Worm (Caenorhabditis elegans) whole organism, L4 larva: ENCODE results near the gene F18C5.10.
A peak's percentile ranks its signal among the peaks of the same experiment; 100 is the strongest.

Source experiments
- D1046.2 ChIP-seq: fragments of 200-800 bp; sonication (Bioruptor generic); IDR thresholded peaks from 2 replicates; pipeline ENCODE4 v1.3.6; 2022; ENCODE audit warnings: missing genetic modification characterization, missing compliant biosample characterization
- F10B5.3 ChIP-seq: sonication (generic microtip); optimal IDR thresholded peaks from 2 replicates; lab custom pipeline; 2016; ENCODE audit warnings: mild to moderate bottlenecking, missing genetic modification characterization, missing compliant biosample characterization
- F49E8.2 ChIP-seq: sonication (generic microtip); optimal IDR thresholded peaks from 2 replicates; lab custom pipeline; 2016; ENCODE audit warnings: missing compliant biosample characterization, mild to moderate bottlenecking, missing genetic modification characterization, borderline replicate concordance
- T26A8.4 ChIP-seq: fragments of 200-800 bp; sonication (Bioruptor generic); IDR thresholded peaks from 2 replicates; pipeline ENCODE4 v1.3.6; 2022; ENCODE audit warnings: missing genetic modification characterization, missing compliant biosample characterization
- Y48G9A.11 ChIP-seq: fragments of 200-800 bp; sonication (Bioruptor generic); IDR thresholded peaks from 2 replicates; pipeline ENCODE4 v1.3.6; 2022; ENCODE audit warnings: missing genetic modification reagents, missing genetic modification characterization, missing compliant biosample characterization
- aha-1 ChIP-seq: fragments of 150-350 bp; peaks from one replicate; lab custom pipeline; 2014; ENCODE audit warnings: missing biosample characterization, missing genetic modification characterization
- aly-2 ChIP-seq: sonication (generic microtip); optimal IDR thresholded peaks from 2 replicates; lab custom pipeline; 2018; ENCODE audit warnings: missing biosample characterization, missing genetic modification characterization
- ama-1 ChIP-seq: fragments of 150-350 bp; optimal IDR thresholded peaks from 2 replicates; lab custom pipeline; 2014; ENCODE audit warnings: inconsistent platforms, mixed read lengths
- ceh-44 ChIP-seq: fragments of 200-800 bp; sonication (Bioruptor generic); IDR thresholded peaks from 2 replicates; pipeline ENCODE4 v1.3.6; 2022; ENCODE audit warnings: missing genetic modification reagents, missing genetic modification characterization, missing compliant biosample characterization
- ceh-62 ChIP-seq: sonication (generic microtip); optimal IDR thresholded peaks from 2 replicates; lab custom pipeline; 2017; ENCODE audit warnings: missing biosample characterization, missing genetic modification characterization
- daf-19 ChIP-seq: fragments of 200-800 bp; sonication (Bioruptor generic); conservative IDR thresholded peaks from 2 replicates; pipeline ENCODE4 v1.3.6; 2022; ENCODE audit warnings: missing genetic modification characterization, missing compliant biosample characterization
- dpl-1 ChIP-seq: fragments of 150-350 bp; optimal IDR thresholded peaks from 2 replicates; lab custom pipeline; 2014; ENCODE audit warnings: missing biosample characterization, missing genetic modification reagents, missing genetic modification characterization
- dve-1 ChIP-seq: sonication (generic microtip); optimal IDR thresholded peaks from 2 replicates; lab custom pipeline; 2017; ENCODE audit warnings: antibody characterized with exemption, mild to moderate bottlenecking, missing genetic modification characterization, missing compliant biosample characterization; ENCODE audit not compliant: insufficient read depth
- egl-43 ChIP-seq: fragments of 200-800 bp; sonication (Bioruptor generic); IDR thresholded peaks from 2 replicates; pipeline ENCODE4 v1.3.6; 2022; ENCODE audit warnings: missing genetic modification reagents, missing genetic modification characterization, missing compliant biosample characterization
- hlh-11 ChIP-seq: fragments of 200-800 bp; sonication (Bioruptor generic); optimal IDR thresholded peaks from 2 replicates; lab custom pipeline; 2018; ENCODE audit warnings: mild to moderate bottlenecking, missing genetic modification characterization, missing compliant biosample characterization
- hmg-1.1 ChIP-seq: fragments of 200-800 bp; sonication (Bioruptor generic); IDR thresholded peaks from 2 replicates; pipeline ENCODE4 v1.3.6; 2022; ENCODE audit warnings: missing genetic modification reagents, missing genetic modification characterization, missing compliant biosample characterization
- jun-1 ChIP-seq: fragments of 150-350 bp; optimal IDR thresholded peaks from 2 replicates; lab custom pipeline; 2014; ENCODE audit warnings: missing biosample characterization, missing genetic modification reagents, missing genetic modification characterization
- lin-1 ChIP-seq: fragments of 200-800 bp; sonication (Bioruptor generic); IDR thresholded peaks from 2 replicates; pipeline ENCODE4 v1.3.6; 2022; ENCODE audit warnings: missing genetic modification reagents, missing genetic modification characterization, missing compliant biosample characterization
- lin-13 ChIP-seq: fragments of 150-350 bp; optimal IDR thresholded peaks from 2 replicates; lab custom pipeline; 2014; ENCODE audit warnings: missing biosample characterization, missing genetic modification reagents, missing genetic modification characterization
- lin-29 ChIP-seq: fragments of 200-800 bp; sonication (Bioruptor generic); IDR thresholded peaks from 2 replicates; pipeline ENCODE4 v1.3.6; 2022; ENCODE audit warnings: missing genetic modification reagents, missing genetic modification characterization, missing compliant biosample characterization
- lin-38 ChIP-seq: fragments of 200-800 bp; sonication (Bioruptor generic); IDR thresholded peaks from 2 replicates; pipeline ENCODE4 v1.3.6; 2022; ENCODE audit warnings: missing genetic modification reagents, missing genetic modification characterization, missing compliant biosample characterization
- lsy-2 ChIP-seq, 2 experiments: fragments of 150-350 bp in 1 of 2; sonication (generic microtip) in 1 of 2; optimal IDR thresholded peaks; 2 replicates each; lab custom pipeline; 2014 to 2017; ENCODE audit warnings: missing biosample characterization in 2 of 2, missing genetic modification characterization in 2 of 2
- mep-1 ChIP-seq: fragments of 150-350 bp; sonication (generic microtip); optimal IDR thresholded peaks from 3 replicates; lab custom pipeline; 2014; ENCODE audit warnings: missing biosample characterization, missing genetic modification characterization
- mes-2 ChIP-seq: sonication (generic microtip); optimal IDR thresholded peaks from 2 replicates; lab custom pipeline; 2016; ENCODE audit warnings: missing genotype, mild to moderate bottlenecking, missing genetic modification characterization, missing compliant biosample characterization; ENCODE audit not compliant: poor library complexity, severe bottlenecking
- mxl-2 ChIP-seq: fragments of 200-800 bp; sonication (Bioruptor generic); conservative IDR thresholded peaks from 2 replicates; pipeline ENCODE4 v1.3.6; 2022; ENCODE audit warnings: missing genetic modification reagents, missing genetic modification characterization, missing compliant biosample characterization
- nhr-102 ChIP-seq: sonication (generic microtip); optimal IDR thresholded peaks from 2 replicates; lab custom pipeline; 2016; ENCODE audit warnings: mild to moderate bottlenecking, missing genetic modification characterization, moderate library complexity, missing compliant biosample characterization
- nhr-6 ChIP-seq: fragments of 150-350 bp; optimal IDR thresholded peaks from 2 replicates; lab custom pipeline; 2014; ENCODE audit warnings: missing biosample characterization, missing genetic modification characterization
- nhr-76 ChIP-seq: fragments of 150-350 bp; optimal IDR thresholded peaks from 2 replicates; lab custom pipeline; 2014; ENCODE audit warnings: missing biosample characterization, missing genetic modification characterization
- pha-4 ChIP-seq, 2 experiments: fragments of 150-350 bp in 1 of 2; fragments of 200-800 bp in 1 of 2; sonication (Bioruptor generic) in 1 of 2; IDR thresholded peaks in 1 of 2; optimal IDR thresholded peaks in 1 of 2; 2 replicates each; pipeline versions ENCODE4 v1.3.6 to Lab custom; 2014 to 2022; ENCODE audit warnings: missing genetic modification characterization in 2 of 2, missing genetic modification reagents in 2 of 2, missing biosample characterization in 1 of 2, missing compliant biosample characterization in 1 of 2
- rbr-2 ChIP-seq: sonication (generic microtip); optimal IDR thresholded peaks from 2 replicates; lab custom pipeline; 2016; ENCODE audit warnings: missing genotype, missing genetic modification characterization, missing compliant biosample characterization
- set-16 ChIP-seq: fragments of 200-800 bp; sonication (Bioruptor generic); IDR thresholded peaks from 2 replicates; pipeline ENCODE4 v1.3.6; 2022; ENCODE audit warnings: missing genetic modification reagents, missing genetic modification characterization, missing compliant biosample characterization
- skn-1 ChIP-seq: fragments of 150-350 bp; optimal IDR thresholded peaks from 2 replicates; lab custom pipeline; 2014; ENCODE audit warnings: missing biosample characterization, missing genetic modification characterization
- snpc-1.2 ChIP-seq: fragments of 200-800 bp; sonication (Bioruptor generic); IDR thresholded peaks from 2 replicates; pipeline ENCODE4 v1.3.6; 2022; ENCODE audit warnings: missing genetic modification reagents, missing genetic modification characterization, missing compliant biosample characterization
- snpc-4 ChIP-seq: fragments of 150-350 bp; optimal IDR thresholded peaks from 2 replicates; lab custom pipeline; 2014; ENCODE audit warnings: missing biosample characterization, missing genetic modification characterization
- spr-1 ChIP-seq: sonication (generic microtip); optimal IDR thresholded peaks from 2 replicates; lab custom pipeline; 2016; ENCODE audit warnings: mild to moderate bottlenecking, missing genetic modification characterization, missing compliant biosample characterization
- tra-1 ChIP-seq: fragments of 200-800 bp; sonication (Bioruptor generic); IDR thresholded peaks from 2 replicates; pipeline ENCODE4 v1.3.6; 2022; ENCODE audit warnings: missing genetic modification reagents, missing genetic modification characterization, missing compliant biosample characterization
- unc-39 ChIP-seq: sonication (generic microtip); optimal IDR thresholded peaks from 2 replicates; lab custom pipeline; 2017; ENCODE audit warnings: missing biosample characterization, missing genetic modification characterization
- vab-7 ChIP-seq: fragments of 200-800 bp; sonication (Bioruptor generic); IDR thresholded peaks from 2 replicates; pipeline ENCODE4 v1.3.6; 2022; ENCODE audit warnings: missing genetic modification reagents, missing genetic modification characterization, missing compliant biosample characterization
- zag-1 ChIP-seq: fragments of 150-350 bp; optimal IDR thresholded peaks from 2 replicates; lab custom pipeline; 2014; ENCODE audit warnings: missing biosample characterization, missing genetic modification characterization
- zfp-2 ChIP-seq: sonication (generic microtip); optimal IDR thresholded peaks from 2 replicates; lab custom pipeline; 2016; ENCODE audit warnings: mild to moderate bottlenecking, missing genetic modification characterization, missing compliant biosample characterization
- zip-2 ChIP-seq: fragments of 150-350 bp; optimal IDR thresholded peaks from 2 replicates; lab custom pipeline; 2014; ENCODE audit warnings: missing biosample characterization, missing genetic modification characterization
- ztf-11 ChIP-seq: fragments of 150-350 bp; optimal IDR thresholded peaks from 2 replicates; lab custom pipeline; 2014; ENCODE audit warnings: missing biosample characterization, missing genetic modification characterization

F18C5.10 gene

DNA sequence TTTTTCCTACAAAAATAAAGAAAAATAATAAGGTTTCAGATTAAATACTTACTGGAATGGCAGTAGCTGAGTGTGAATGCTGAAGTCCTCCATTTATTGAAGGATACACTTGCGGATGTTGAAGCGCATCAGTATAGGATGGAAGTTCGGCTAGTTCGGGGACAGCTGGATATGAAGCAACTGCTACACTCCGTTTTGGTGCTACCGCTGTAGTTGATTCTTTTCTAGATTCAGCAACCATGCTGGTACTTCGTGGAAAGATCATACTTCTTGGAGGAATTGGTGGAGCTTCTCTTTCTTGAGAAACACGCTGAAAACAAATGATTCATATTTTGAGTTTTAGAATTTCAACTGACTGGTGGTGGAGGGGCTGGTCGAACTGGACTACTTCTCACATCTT, 47.4 kb upstream of the F18C5.10 start:
- TF ChIP-seq aha-1 (tag; lab: Kevin White, UChicago): peak; percentile 96
- TF ChIP-seq pha-4 (GFP tag; IDR thresholded peaks at IDR 0.05; lab: Robert Waterston, UW): no peak
- TF ChIP-seq pha-4 (tag; optimal IDR thresholded peaks at IDR 0.05; lab: Kevin White, UChicago): no peak

DNA sequence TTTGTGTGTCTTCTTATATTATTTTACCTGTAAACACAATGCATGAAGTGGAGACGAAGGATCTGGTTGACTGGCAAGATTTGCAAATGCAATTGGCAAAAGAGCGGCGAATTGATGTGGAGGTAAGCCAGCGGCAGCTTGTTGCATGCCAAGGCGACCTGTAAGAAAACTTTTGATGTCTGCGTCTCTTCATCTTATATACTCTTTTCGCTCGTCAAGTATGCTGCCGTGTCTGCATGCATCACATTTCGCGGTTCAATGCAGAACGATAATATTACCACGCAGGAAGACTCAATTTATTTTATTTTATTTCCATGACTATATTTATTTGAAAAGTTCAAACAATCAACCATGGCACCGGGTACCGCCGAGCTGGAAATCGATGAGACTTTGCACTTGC, 39.7 kb upstream of the F18C5.10 start, which contains the start of gene vps-33.2:
Gene vps-33.2 (plus strand): TSS at position 244 of the 400 bp plus-strand sequence.
- peak; percentile 20 for TF ChIP-seq F49E8.2
- TF ChIP-seq skn-1 (tag; lab: Kevin White, UChicago): no peak
- TF ChIP-seq tra-1 (GFP tag; lab: Robert Waterston, UW): no peak
- TF ChIP-seq dpl-1: no peak
- TF ChIP-seq egl-43 (GFP tag; lab: Robert Waterston, UW): no peak
- no peak for TF ChIP-seq D1046.2 (GFP tag; lab: Robert Waterston, UW)
- peak; percentile 1 for TF ChIP-seq mep-1 (tag; lab: Kevin White, UChicago)
- peak; percentile 17 for TF ChIP-seq spr-1
- no peak for TF ChIP-seq mxl-2 (GFP tag; lab: Robert Waterston, UW)
- no peak for TF ChIP-seq Y48G9A.11 (GFP tag; lab: Robert Waterston, UW)
- no peak for TF ChIP-seq zip-2 (tag; lab: Kevin White, UChicago)
- no peak for TF ChIP-seq vab-7 (GFP tag; lab: Robert Waterston, UW)
- no peak for TF ChIP-seq lin-13 (GFP tag; lab: Kevin White, UChicago)
- TF ChIP-seq nhr-102 (tag; lab: Kevin White, UChicago): no peak
- no peak for TF ChIP-seq zfp-2
- TF ChIP-seq mes-2 (tag; lab: Kevin White, UChicago): peak; percentile 70
- peak in 1 of 2 experiments; percentile 34 for TF ChIP-seq lsy-2 (tag; optimal IDR thresholded peaks at IDR 0.05; lab: Kevin White, UChicago)
- TF ChIP-seq set-16 (GFP tag; lab: Robert Waterston, UW): no peak
- no peak for TF ChIP-seq daf-19 (GFP tag; lab: Robert Waterston, UW)
- TF ChIP-seq nhr-6: peak; percentile 35
- TF ChIP-seq ztf-11 (tag; lab: Kevin White, UChicago): no peak
- no peak for TF ChIP-seq ceh-44 (GFP tag; lab: Robert Waterston, UW)
- peak; percentile 21 for TF ChIP-seq aha-1 (tag; lab: Kevin White, UChicago)
- peak; percentile 19 for TF ChIP-seq dve-1 (tag; lab: Kevin White, UChicago)
- no peak for TF ChIP-seq aly-2 (tag; lab: Kevin White, UChicago)
- TF ChIP-seq zag-1 (tag; lab: Kevin White, UChicago): no peak
- TF ChIP-seq lin-1 (GFP tag; lab: Robert Waterston, UW): no peak
- peak; percentile 14 for TF ChIP-seq rbr-2 (tag; lab: Kevin White, UChicago)
- no peak for TF ChIP-seq ceh-62
- peak; percentile 50 for TF ChIP-seq hmg-1.1 (GFP tag; lab: Robert Waterston, UW)
- no peak for TF ChIP-seq unc-39 (tag; lab: Kevin White, UChicago)
- TF ChIP-seq hlh-11 (tag; lab: Kevin White, UChicago): peak; percentile 10

DNA sequence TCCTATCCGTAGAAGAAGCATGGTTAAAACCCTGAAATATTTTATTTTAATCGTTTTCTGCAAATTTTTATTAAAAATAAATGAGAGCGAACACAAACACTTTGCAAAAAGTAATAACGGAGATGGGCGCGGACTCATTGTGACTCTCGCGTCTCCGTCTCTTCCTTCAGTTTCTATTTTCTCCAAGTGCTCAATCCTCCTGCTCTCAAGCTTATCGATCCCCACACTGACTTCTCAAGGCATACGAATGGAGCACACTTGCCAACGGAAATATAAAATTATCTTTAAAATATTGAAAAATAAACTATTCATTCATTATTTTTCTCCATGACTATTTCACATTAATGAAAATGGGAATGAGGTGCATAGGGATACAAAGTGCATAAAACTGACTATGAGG, 36.8 kb upstream of the F18C5.10 start, which contains the start of gene dnj-8:
Gene dnj-8 (minus strand): TSS at position 31 of the 400 bp plus-strand sequence.
- TF ChIP-seq snpc-1.2 (GFP tag; lab: Robert Waterston, UW) (no peak), lin-29 (GFP tag; lab: Robert Waterston, UW) (no peak), Y48G9A.11 (GFP tag; lab: Robert Waterston, UW) (no peak), T26A8.4 (GFP tag; lab: Robert Waterston, UW) (no peak), nhr-102 (tag; lab: Kevin White, UChicago) (no peak), snpc-4 (tag; lab: Kevin White, UChicago) (no peak), F10B5.3 (tag; lab: Kevin White, UChicago) (no peak), skn-1 (tag; lab: Kevin White, UChicago) (no peak), set-16 (GFP tag; lab: Robert Waterston, UW) (no peak), jun-1 (tag; lab: Kevin White, UChicago) (no peak), mes-2 (tag; lab: Kevin White, UChicago) (peak; percentile 44), lin-38 (0 out of 2 replicates have a peak, but pooled peaks have one; percentile 12), ama-1 (peak; percentile 52), nhr-76 (no peak), mep-1 (tag; lab: Kevin White, UChicago) (peak; percentile 2)
- TF ChIP-seq, all 104 proteins: peak for 4
